Worm (Caenorhabditis elegans): ENCODE results near the gene F22F7.7.

DNA sequence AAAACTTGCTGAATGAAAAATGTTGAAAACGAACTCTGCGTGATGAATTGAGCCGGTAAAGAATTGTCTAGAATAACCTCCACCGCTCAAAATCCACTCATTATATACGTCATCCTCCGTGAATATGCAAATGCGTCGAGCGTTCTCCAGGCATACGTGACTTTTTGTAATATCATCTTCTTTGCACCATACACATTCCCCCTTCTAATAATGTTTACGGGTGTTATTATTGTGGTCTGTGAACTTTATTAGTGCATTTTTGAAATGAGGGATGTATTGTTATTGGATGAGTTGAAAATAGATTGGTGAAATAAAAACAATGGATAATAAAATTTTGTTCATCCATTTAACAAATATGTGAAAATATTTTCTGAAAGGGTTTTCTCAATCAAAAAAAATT is at the start of gene F22F7.7:
- no peak for TF ChIP-seq T22C8.4 (GFP tag; IDR thresholded peaks at IDR 0.05)
- no peak for TF ChIP-seq flt-1 (GFP tag; IDR thresholded peaks at IDR 0.05)
- no peak for TF ChIP-seq med-1 (GFP tag; optimal IDR thresholded peaks at IDR 0.05; ENCODE audit: insufficient read depth)
- TF ChIP-seq ztf-23 (GFP tag; IDR thresholded peaks at IDR 0.05) = no peak
- no peak for TF ChIP-seq ztf-29 (GFP tag; IDR thresholded peaks at IDR 0.05)
